Worm (Caenorhabditis elegans): ENCODE data around the gene gpx-5.

DNA sequence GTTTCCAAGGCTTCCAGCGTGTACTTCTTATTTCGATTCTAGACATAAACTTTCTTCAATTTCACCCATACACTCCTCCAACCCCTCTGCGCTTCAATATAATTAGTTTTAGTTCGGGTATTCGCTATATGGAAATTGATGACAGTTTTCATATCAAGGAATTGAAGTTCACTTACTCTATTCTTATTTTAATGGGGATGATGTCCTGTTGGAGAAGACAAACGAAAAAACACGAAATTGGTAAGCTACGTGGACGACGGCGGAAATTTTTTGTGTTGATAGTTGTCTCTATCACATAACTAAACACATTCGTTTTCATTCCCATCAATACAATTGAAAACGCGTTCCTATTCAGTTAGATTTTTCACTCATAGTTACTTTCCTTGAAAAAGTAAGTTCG, 50.9 kb downstream of the gpx-5 start, which contains the start of gene F34H10.5:
- TF ChIP-seq zag-1 (tag; optimal IDR thresholded peaks at IDR 0.05) = no peak
- no peak for TF ChIP-seq fos-1 (tag; optimal IDR thresholded peaks at IDR 0.05)
- no peak for TF ChIP-seq fkh-10 (GFP tag; optimal IDR thresholded peaks at IDR 0.05)
- no peak for TF ChIP-seq nhr-11 (tag; optimal IDR thresholded peaks at IDR 0.05)
- TF ChIP-seq elt-3 (tag; optimal IDR thresholded peaks at IDR 0.05) = no peak
- no peak for TF ChIP-seq nhr-84 (tag; optimal IDR thresholded peaks at IDR 0.05)
- TF ChIP-seq nhr-76 (tag; optimal IDR thresholded peaks at IDR 0.05) = no peak
- no peak for TF ChIP-seq ama-1 (optimal IDR thresholded peaks at IDR 0.05)
- no peak for TF ChIP-seq ztf-11 (tag; optimal IDR thresholded peaks at IDR 0.05)
